Worm (Caenorhabditis elegans): ENCODE measurements around the gene Y42H9B.3.

The Y42H9B.3 gene

ce11 chrIV:8043722-8044121, 31.5 kb upstream of the Y42H9B.3 start:
- TF ChIP-seq ceh-45 (GFP tag; IDR thresholded peaks at IDR 0.05) (no peak), eyg-1 (tag; optimal IDR thresholded peaks at IDR 0.05) (no peak), zip-5 (tag; optimal IDR thresholded peaks at IDR 0.05) (no peak), pros-1 (tag; optimal IDR thresholded peaks at IDR 0.05) (no peak), pha-2 (tag; optimal IDR thresholded peaks at IDR 0.05) (no peak), hlh-8 (tag; optimal IDR thresholded peaks at IDR 0.05) (no peak), ets-4 (tag; optimal IDR thresholded peaks at IDR 0.05) (no peak), ceh-14 (tag; optimal IDR thresholded peaks at IDR 0.05) (no peak), pax-1 (tag; optimal IDR thresholded peaks at IDR 0.05) (no peak), ceh-6 (GFP tag; optimal IDR thresholded peaks at IDR 0.05) (no peak), ref-2 (tag; optimal IDR thresholded peaks at IDR 0.05) (no peak)

DNA sequence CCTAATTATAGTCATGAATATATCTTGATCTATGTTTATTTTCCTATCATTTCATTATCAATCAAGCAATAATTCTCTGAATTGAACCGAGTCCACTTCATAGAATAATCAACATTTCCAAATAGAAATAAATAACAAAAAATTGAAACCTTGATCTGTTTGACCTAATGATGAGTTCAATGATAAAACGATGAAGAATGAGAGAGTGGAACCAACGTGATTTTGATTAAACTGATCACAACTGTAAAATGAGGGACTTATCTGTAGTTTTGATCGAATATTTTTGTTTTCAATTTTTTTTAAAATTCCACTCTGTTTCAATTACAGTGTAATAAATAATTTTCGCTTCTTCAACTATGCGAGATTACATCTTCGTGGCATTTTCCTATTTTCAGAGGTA, 30.7 kb upstream of the Y42H9B.3 start:
- TF ChIP-seq K09A11.1 (tag; optimal IDR thresholded peaks at IDR 0.05; ENCODE audit: insufficient read depth) (no peak), dve-1 (tag; optimal IDR thresholded peaks at IDR 0.05) (no peak), ceh-24 (tag; optimal IDR thresholded peaks at IDR 0.05) (no peak), ceh-30 (tag; optimal IDR thresholded peaks at IDR 0.05) (no peak), mec-3 (tag; optimal IDR thresholded peaks at IDR 0.05; ENCODE audit: borderline replicate concordance) (no peak), pqm-1 (tag; optimal IDR thresholded peaks at IDR 0.05) (no peak), C38D4.7 (GFP tag; optimal IDR thresholded peaks at IDR 0.05) (no peak), ahr-1 (tag; optimal IDR thresholded peaks at IDR 0.05) (no peak), eyg-1 (tag; optimal IDR thresholded peaks at IDR 0.05) (no peak), K02D7.2 (tag; optimal IDR thresholded peaks at IDR 0.05) (no peak), hlh-30 (tag; optimal IDR thresholded peaks at IDR 0.05; ENCODE audit: insufficient read depth) (no peak), zip-5 (tag; optimal IDR thresholded peaks at IDR 0.05) (no peak), ceh-6 (GFP tag; optimal IDR thresholded peaks at IDR 0.05) (no peak), elt-4 (tag; optimal IDR thresholded peaks at IDR 0.05) (no peak), ceh-14 (tag; optimal IDR thresholded peaks at IDR 0.05) (no peak), sdc-2 (tag; optimal IDR thresholded peaks at IDR 0.05) (no peak), dmd-4 (tag; optimal IDR thresholded peaks at IDR 0.05; ENCODE audit: borderline replicate concordance) (no peak), unc-86 (tag; optimal IDR thresholded peaks at IDR 0.05) (no peak), ama-1 (optimal IDR thresholded peaks at IDR 0.05) (no peak), nfya-1 (tag; optimal IDR thresholded peaks at IDR 0.05) (no peak)

- TF ChIP-seq pag-3 (tag; optimal IDR thresholded peaks at IDR 0.05; ENCODE audit: borderline replicate concordance) (no peak), ceh-31 (tag; optimal IDR thresholded peaks at IDR 0.05) (no peak), fkh-10 (GFP tag; optimal IDR thresholded peaks at IDR 0.05) (no peak), C08G9.2 (tag; optimal IDR thresholded peaks at IDR 0.05) (no peak), pha-2 (tag; optimal IDR thresholded peaks at IDR 0.05) (no peak), nfya-1 (tag; optimal IDR thresholded peaks at IDR 0.05) (no peak), T23F11.4 (GFP tag; optimal IDR thresholded peaks at IDR 0.05) (no peak), elt-2 (tag; optimal IDR thresholded peaks at IDR 0.05) (no peak), ceh-24 (tag; optimal IDR thresholded peaks at IDR 0.05) (no peak), ceh-9 (tag; optimal IDR thresholded peaks at IDR 0.05) (no peak), nhr-11 (tag; optimal IDR thresholded peaks at IDR 0.05) (no peak), ceh-6 (GFP tag; optimal IDR thresholded peaks at IDR 0.05) (no peak), lin-11 (tag; optimal IDR thresholded peaks at IDR 0.05) (no peak), sox-2 (GFP tag; IDR thresholded peaks at IDR 0.05) (no peak), dmd-4 (tag; optimal IDR thresholded peaks at IDR 0.05; ENCODE audit: borderline replicate concordance) (no peak), elt-4 (tag; optimal IDR thresholded peaks at IDR 0.05) (no peak), fkh-6 (tag; optimal IDR thresholded peaks at IDR 0.05) (no peak), pax-1 (tag; optimal IDR thresholded peaks at IDR 0.05) (no peak)
These were observed 29.8 kb upstream of the Y42H9B.3 start for ce11 chrIV:8042005-8042404.
